Worm (Caenorhabditis elegans) whole organism, L3 larva: ENCODE measurements around the gene str-106.
A peak's percentile ranks its signal among the peaks of the same experiment; 100 is the strongest.

Experiments used
- R02D3.7 ChIP-seq: fragments of 150-350 bp; optimal IDR thresholded peaks from 2 replicates; lab custom pipeline; 2014; ENCODE audit warnings: missing biosample characterization, missing genetic modification characterization
- ceh-16 ChIP-seq: sonication (generic microtip); optimal IDR thresholded peaks from 2 replicates; lab custom pipeline; 2017; ENCODE audit warnings: missing biosample characterization, missing genetic modification characterization
- ceh-28 ChIP-seq: fragments of 150-350 bp; optimal IDR thresholded peaks from 2 replicates; lab custom pipeline; 2014; ENCODE audit warnings: missing biosample characterization, missing genetic modification reagents, missing genetic modification characterization
- ceh-9 ChIP-seq: sonication (generic microtip); optimal IDR thresholded peaks from 2 replicates; lab custom pipeline; 2018; ENCODE audit warnings: missing biosample characterization, missing genetic modification characterization
- daf-12 ChIP-seq: fragments of 150-350 bp; optimal IDR thresholded peaks from 2 replicates; lab custom pipeline; 2014; ENCODE audit warnings: missing biosample characterization, missing genetic modification reagents, missing genetic modification characterization
- egl-27 ChIP-seq: sonication (generic microtip); optimal IDR thresholded peaks from 4 replicates; lab custom pipeline; 2017; ENCODE audit warnings: missing biosample characterization, missing genetic modification reagents, missing genetic modification characterization
- elt-1 ChIP-seq: fragments of 150-350 bp; optimal IDR thresholded peaks from 2 replicates; lab custom pipeline; 2014; ENCODE audit warnings: missing biosample characterization, missing genetic modification characterization
- elt-2 ChIP-seq: sonication (generic microtip); optimal IDR thresholded peaks from 2 replicates; lab custom pipeline; 2016; ENCODE audit warnings: missing genetic modification reagents, mild to moderate bottlenecking, missing genetic modification characterization, missing compliant biosample characterization
- fkh-2 ChIP-seq: fragments of 150-350 bp; optimal IDR thresholded peaks from 2 replicates; lab custom pipeline; 2014; ENCODE audit warnings: missing biosample characterization, missing genetic modification reagents, missing genetic modification characterization
- fos-1 ChIP-seq: fragments of 150-350 bp; optimal IDR thresholded peaks from 2 replicates; lab custom pipeline; 2014; ENCODE audit warnings: missing biosample characterization, missing genetic modification characterization
- jun-1 ChIP-seq: fragments of 150-350 bp; optimal IDR thresholded peaks from 2 replicates; lab custom pipeline; 2014; ENCODE audit warnings: missing biosample characterization, missing genetic modification reagents, missing genetic modification characterization
- lin-39 ChIP-seq: fragments of 150-350 bp; optimal IDR thresholded peaks from 2 replicates; lab custom pipeline; 2018; ENCODE audit warnings: missing biosample characterization, missing genetic modification reagents, missing genetic modification characterization
- lsy-12 ChIP-seq: sonication (generic microtip); optimal IDR thresholded peaks from 2 replicates; lab custom pipeline; 2016; ENCODE audit warnings: mild to moderate bottlenecking, missing genetic modification characterization, missing compliant biosample characterization
- nfya-1 ChIP-seq: sonication (generic microtip); optimal IDR thresholded peaks from 2 replicates; lab custom pipeline; 2017; ENCODE audit warnings: missing genetic modification characterization, mild to moderate bottlenecking, missing compliant biosample characterization, antibody characterized with exemption, moderate library complexity; ENCODE audit not compliant: insufficient read depth
- nhr-12 ChIP-seq: fragments of 150-350 bp; optimal IDR thresholded peaks from 2 replicates; lab custom pipeline; 2014; ENCODE audit warnings: missing biosample characterization, missing genetic modification characterization
- nhr-237 ChIP-seq: fragments of 150-350 bp; optimal IDR thresholded peaks from 2 replicates; lab custom pipeline; 2014; ENCODE audit warnings: missing biosample characterization, missing genetic modification characterization
- nhr-28 ChIP-seq: fragments of 150-350 bp; optimal IDR thresholded peaks from 2 replicates; lab custom pipeline; 2014; ENCODE audit warnings: missing biosample characterization, missing genetic modification characterization
- nhr-67 ChIP-seq: fragments of 150-350 bp; optimal IDR thresholded peaks from 2 replicates; lab custom pipeline; 2014; ENCODE audit warnings: missing biosample characterization, missing genetic modification characterization
- nhr-76 ChIP-seq: fragments of 150-350 bp; sonication (generic microtip); optimal IDR thresholded peaks from 5 replicates; lab custom pipeline; 2014; ENCODE audit warnings: missing biosample characterization, missing genetic modification characterization
- pha-4 ChIP-seq: fragments of 150-350 bp; optimal IDR thresholded peaks from 2 replicates; lab custom pipeline; 2014; ENCODE audit warnings: missing biosample characterization, missing genetic modification reagents, missing genetic modification characterization
- pqm-1 ChIP-seq: fragments of 150-350 bp; optimal IDR thresholded peaks from 2 replicates; lab custom pipeline; 2017; ENCODE audit warnings: missing biosample characterization, missing genetic modification characterization, inconsistent platforms
- sea-2 ChIP-seq: fragments of 150-350 bp; sonication (generic microtip); optimal IDR thresholded peaks from 4 replicates; lab custom pipeline; 2014; ENCODE audit warnings: missing biosample characterization, missing genetic modification reagents, missing genetic modification characterization
- snpc-4 ChIP-seq: fragments of 150-350 bp; optimal IDR thresholded peaks from 2 replicates; lab custom pipeline; 2014; ENCODE audit warnings: missing biosample characterization, missing genetic modification characterization
- tbx-2 ChIP-seq: sonication (generic microtip); optimal IDR thresholded peaks from 2 replicates; lab custom pipeline; 2016; ENCODE audit warnings: mild to moderate bottlenecking, missing genetic modification characterization, missing compliant biosample characterization
- unc-39 ChIP-seq: sonication (generic microtip); optimal IDR thresholded peaks from 4 replicates; lab custom pipeline; 2017; ENCODE audit warnings: missing biosample characterization, missing genetic modification characterization
- unc-62 ChIP-seq: fragments of 150-350 bp; sonication (generic microtip); optimal IDR thresholded peaks from 4 replicates; lab custom pipeline; 2014; ENCODE audit warnings: missing biosample characterization, missing genetic modification reagents, missing genetic modification characterization
- zag-1 ChIP-seq: fragments of 150-350 bp; optimal IDR thresholded peaks from 2 replicates; lab custom pipeline; 2014; ENCODE audit warnings: missing biosample characterization, missing genetic modification characterization
- ztf-11 ChIP-seq: fragments of 150-350 bp; optimal IDR thresholded peaks from 2 replicates; lab custom pipeline; 2014; ENCODE audit warnings: missing biosample characterization, missing genetic modification characterization
- ztf-4 ChIP-seq: fragments of 150-350 bp; optimal IDR thresholded peaks from 2 replicates; lab custom pipeline; 2014; ENCODE audit warnings: missing biosample characterization, missing genetic modification characterization

The str-106 gene

DNA sequence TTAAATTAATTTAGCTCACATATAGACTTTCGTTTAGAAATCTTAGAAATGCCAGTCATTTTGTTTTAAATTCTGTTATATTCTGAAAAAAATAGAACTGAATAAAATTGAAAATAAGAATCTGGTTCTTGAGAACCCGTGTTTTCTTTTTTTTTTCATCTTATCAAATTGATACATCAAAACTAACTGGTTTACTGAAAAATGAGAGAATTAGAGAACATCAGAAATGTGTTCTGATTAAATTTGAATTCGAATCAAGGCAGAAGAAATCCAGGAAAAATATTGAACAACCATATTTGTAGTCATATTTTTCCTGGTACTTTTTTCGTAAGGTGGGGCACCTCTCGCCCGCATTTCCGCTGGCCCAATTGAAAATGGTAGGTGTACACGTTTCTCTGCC, 38.1 kb downstream of the str-106 start, which contains the start of gene F11A5.15:
Gene F11A5.15 (minus strand): TSS at position 101 of the 400 bp plus-strand sequence.
- TF ChIP-seq ceh-16 (no peak), ztf-11 (tag; lab: Kevin White, UChicago) (no peak), nhr-67 (tag; lab: Kevin White, UChicago) (no peak), elt-2 (tag; lab: Kevin White, UChicago) (no peak), jun-1 (tag; lab: Kevin White, UChicago) (no peak), zag-1 (tag; lab: Kevin White, UChicago) (no peak), nhr-12 (tag; lab: Kevin White, UChicago) (no peak), ceh-28 (tag; lab: Kevin White, UChicago) (no peak), fkh-2 (tag; lab: Kevin White, UChicago) (no peak), daf-12 (tag; lab: Kevin White, UChicago) (no peak), nhr-237 (tag; lab: Kevin White, UChicago) (no peak), egl-27 (no peak), nhr-76 (tag; lab: Kevin White, UChicago) (no peak), pha-4 (tag; lab: Kevin White, UChicago) (no peak), sea-2 (GFP tag; lab: Kevin White, UChicago) (no peak), unc-62 (GFP tag; lab: Kevin White, UChicago) (no peak)
- TF ChIP-seq, all 47 proteins: peak for 0

- no peak for TF ChIP-seq nhr-237 (tag; lab: Kevin White, UChicago)
- TF ChIP-seq elt-1 (tag; lab: Kevin White, UChicago), result no peak
- TF ChIP-seq ztf-4 (tag; lab: Kevin White, UChicago), result no peak
- peak; percentile 40 for TF ChIP-seq elt-2 (tag; lab: Kevin White, UChicago)
- TF ChIP-seq lsy-12 (tag; lab: Kevin White, UChicago), result no peak
- no peak for TF ChIP-seq egl-27
- no peak for TF ChIP-seq tbx-2 (tag; lab: Kevin White, UChicago)
- no peak for TF ChIP-seq unc-39 (tag; lab: Kevin White, UChicago)
- no peak for TF ChIP-seq ceh-9 (tag; lab: Kevin White, UChicago)
- no peak for TF ChIP-seq nfya-1 (tag; lab: Kevin White, UChicago)
- TF ChIP-seq pqm-1 (tag; lab: Kevin White, UChicago), result peak; percentile 10
- TF ChIP-seq, all 47 proteins: peak for 2
These were observed 38.7 kb downstream of the str-106 start, which contains the start of gene glc-1 for ce11 chrV:16218972-16219757. TSS of gene glc-1 (plus strand) at chrV:16219634.

DNA sequence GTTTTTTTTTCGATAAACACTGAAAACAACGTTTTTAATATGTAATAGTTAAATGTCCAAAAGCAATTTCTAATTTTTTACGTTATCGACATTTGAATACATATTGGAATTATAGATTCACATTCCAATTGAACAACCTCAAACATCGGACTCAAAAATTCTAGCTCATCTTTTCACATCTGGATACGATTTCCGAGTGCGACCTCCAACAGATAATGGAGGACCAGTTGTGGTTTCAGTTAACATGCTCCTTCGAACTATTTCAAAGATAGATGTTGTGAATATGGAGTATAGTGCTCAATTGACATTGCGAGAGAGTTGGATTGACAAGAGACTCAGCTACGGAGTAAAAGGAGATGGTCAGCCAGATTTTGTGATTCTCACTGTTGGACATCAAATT, 39.6 kb downstream of the str-106 start:
- TF ChIP-seq egl-27 (no peak), nfya-1 (tag; lab: Kevin White, UChicago) (no peak), ztf-4 (tag; lab: Kevin White, UChicago) (no peak), fos-1 (tag; lab: Kevin White, UChicago) (no peak), sea-2 (GFP tag; lab: Kevin White, UChicago) (no peak)

DNA sequence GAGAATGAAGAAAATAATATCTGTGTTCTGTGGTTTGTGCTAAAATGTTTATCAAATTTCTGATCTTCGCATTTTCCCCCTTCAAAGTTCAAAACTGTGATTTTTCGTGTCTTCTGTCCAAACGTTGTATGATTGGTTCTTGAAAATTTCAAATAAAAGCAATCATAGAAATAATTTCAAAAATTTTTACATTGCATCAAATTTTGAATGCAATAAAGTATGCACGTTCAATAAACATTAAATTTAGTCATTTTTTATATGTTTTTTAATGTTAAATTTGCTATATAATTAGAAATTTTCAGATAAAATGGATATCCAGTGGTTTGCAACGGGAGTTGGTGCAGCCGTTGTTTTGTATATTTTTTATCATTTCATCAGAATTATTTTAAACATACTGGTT, 43.6 kb downstream of the str-106 start, which contains the start of gene stdh-2:
Gene stdh-2 (plus strand): TSS at position 301 of the 400 bp plus-strand sequence.
- TF ChIP-seq nhr-28 (tag; lab: Kevin White, UChicago) (no peak), R02D3.7 (tag; lab: Kevin White, UChicago) (no peak), lin-39 (tag; lab: Kevin White, UChicago) (no peak), pha-4 (tag; lab: Kevin White, UChicago) (no peak), pqm-1 (tag; lab: Kevin White, UChicago) (no peak), sea-2 (GFP tag; lab: Kevin White, UChicago) (no peak), nfya-1 (tag; lab: Kevin White, UChicago) (no peak)

ce11 chrV:16225524-16226116, 45.2 kb downstream of the str-106 start:
- TF ChIP-seq snpc-4 (tag; lab: Kevin White, UChicago), result peak; percentile 22
- TF ChIP-seq pqm-1 (tag; lab: Kevin White, UChicago), result no peak
- no peak for TF ChIP-seq ceh-28 (tag; lab: Kevin White, UChicago)
